Fruit fly (Drosophila melanogaster): ENCODE data around the gene trol.

- TF ChIP-seq CG8478 (optimal IDR thresholded peaks at IDR 0.05) = no peak
- no peak for TF ChIP-seq CTCF (optimal IDR thresholded peaks at IDR 0.05)
These were observed 47.0 kb upstream of the trol start for dm6 chrX:2592243-2592642.
